Worm (Caenorhabditis elegans) whole organism, young adult: ENCODE results near the gene gpa-17.

Experiments
- D2030.7 ChIP-seq: fragments of 200-800 bp; sonication (Bioruptor generic); IDR thresholded peaks from 2 replicates; pipeline ENCODE4 v1.3.6; 2022; ENCODE audit warnings: missing genetic modification reagents, missing genetic modification characterization, missing compliant biosample characterization
- F33H1.4 ChIP-seq: fragments of 200-800 bp; sonication (Bioruptor generic); IDR thresholded peaks from 2 replicates; pipeline ENCODE4 v1.3.6; 2022; ENCODE audit warnings: missing genetic modification reagents, missing genetic modification characterization, missing compliant biosample characterization
- F52B5.7 ChIP-seq: sonication (generic microtip); optimal IDR thresholded peaks from 2 replicates; lab custom pipeline; 2016; ENCODE audit warnings: mild to moderate bottlenecking, missing genetic modification characterization, missing compliant biosample characterization
- F55B11.4 ChIP-seq: sonication (generic microtip); optimal IDR thresholded peaks from 2 replicates; lab custom pipeline; 2016; ENCODE audit warnings: missing compliant biosample characterization, missing genetic modification characterization, borderline replicate concordance; ENCODE audit not compliant: insufficient read depth
- K11D2.4 ChIP-seq: fragments of 200-800 bp; sonication (Bioruptor generic); IDR thresholded peaks from 2 replicates; pipeline ENCODE4 v1.3.6; 2022; ENCODE audit warnings: missing genetic modification reagents, missing genetic modification characterization, missing compliant biosample characterization
- K12H6.12 ChIP-seq: fragments of 200-800 bp; sonication (Bioruptor generic); optimal IDR thresholded peaks from 2 replicates; lab custom pipeline; 2018; ENCODE audit warnings: mild to moderate bottlenecking, missing genetic modification characterization, missing compliant biosample characterization
- T26A5.8 ChIP-seq: sonication (generic microtip); optimal IDR thresholded peaks from 2 replicates; lab custom pipeline; 2016; ENCODE audit warnings: missing genetic modification characterization, missing compliant biosample characterization
- akir-1 ChIP-seq: fragments of 200-800 bp; sonication (Bioruptor generic); optimal IDR thresholded peaks from 2 replicates; lab custom pipeline; 2018; ENCODE audit warnings: mild to moderate bottlenecking, missing genetic modification characterization, moderate library complexity, missing compliant biosample characterization
- aptf-3 ChIP-seq: fragments of 200-800 bp; sonication (Bioruptor generic); IDR thresholded peaks from 2 replicates; pipeline ENCODE4 v1.3.6; 2022; ENCODE audit warnings: missing genetic modification characterization, missing compliant biosample characterization
- attf-5 ChIP-seq: fragments of 200-800 bp; sonication (Bioruptor generic); optimal IDR thresholded peaks from 2 replicates; lab custom pipeline; 2018; ENCODE audit warnings: mild to moderate bottlenecking, missing genetic modification characterization, missing compliant biosample characterization
- attf-6 ChIP-seq: fragments of 200-800 bp; sonication (Bioruptor generic); IDR thresholded peaks from 2 replicates; pipeline ENCODE4 v1.3.6; 2022; ENCODE audit warnings: missing genetic modification reagents, missing genetic modification characterization, missing compliant biosample characterization
- cebp-1 ChIP-seq, 2 experiments: fragments of 200-800 bp in 1 of 2; sonication (Bioruptor generic) in 1 of 2; sonication (generic microtip) in 1 of 2; IDR thresholded peaks in 1 of 2; optimal IDR thresholded peaks in 1 of 2; 2 replicates each; pipeline versions ENCODE4 v1.3.6 to Lab custom; 2017 to 2022; ENCODE audit warnings: missing compliant biosample characterization in 2 of 2, missing genetic modification characterization in 2 of 2, mild to moderate bottlenecking in 1 of 2, missing genetic modification reagents in 1 of 2, moderate library complexity in 1 of 2
- cebp-2 ChIP-seq: fragments of 200-800 bp; sonication (Bioruptor generic); IDR thresholded peaks from 2 replicates; pipeline ENCODE4 v1.3.6; 2022; ENCODE audit warnings: missing genetic modification characterization, missing compliant biosample characterization
- ceh-100 ChIP-seq: fragments of 200-800 bp; sonication (Bioruptor generic); IDR thresholded peaks from 2 replicates; pipeline ENCODE4 v1.3.6; 2022; ENCODE audit warnings: missing genetic modification reagents, missing genetic modification characterization, missing compliant biosample characterization
- ceh-40 ChIP-seq: fragments of 200-800 bp; sonication (Bioruptor generic); IDR thresholded peaks from 2 replicates; pipeline ENCODE4 v1.3.6; 2022; ENCODE audit warnings: missing genetic modification characterization, missing compliant biosample characterization
- ceh-58 ChIP-seq: fragments of 200-800 bp; sonication (Bioruptor generic); IDR thresholded peaks from 2 replicates; pipeline ENCODE4 v1.3.6; 2022; ENCODE audit warnings: missing genetic modification characterization, missing compliant biosample characterization
- ceh-79 ChIP-seq: sonication (generic microtip); optimal IDR thresholded peaks from 2 replicates; lab custom pipeline; 2017; ENCODE audit warnings: mild to moderate bottlenecking, missing genetic modification characterization, missing compliant biosample characterization
- ceh-91 ChIP-seq: fragments of 200-800 bp; sonication (Bioruptor generic); IDR thresholded peaks from 2 replicates; pipeline ENCODE4 v1.3.6; 2022; ENCODE audit warnings: missing genetic modification reagents, missing genetic modification characterization, missing compliant biosample characterization
- chd-7 ChIP-seq: sonication (generic microtip); optimal IDR thresholded peaks from 2 replicates; lab custom pipeline; 2016; ENCODE audit warnings: mild to moderate bottlenecking, missing genetic modification characterization, moderate library complexity, missing compliant biosample characterization
- dox-1 ChIP-seq: fragments of 200-800 bp; sonication (Bioruptor generic); IDR thresholded peaks from 2 replicates; pipeline ENCODE4 v1.3.6; 2022; ENCODE audit warnings: missing genetic modification reagents, missing genetic modification characterization, missing compliant biosample characterization
- dpff-1 ChIP-seq: sonication (generic microtip); optimal IDR thresholded peaks from 2 replicates; lab custom pipeline; 2017; ENCODE audit warnings: mild to moderate bottlenecking, missing genetic modification characterization, missing compliant biosample characterization
- him-1 ChIP-seq: sonication (generic microtip); optimal IDR thresholded peaks from 2 replicates; lab custom pipeline; 2016; ENCODE audit warnings: missing genotype, missing genetic modification reagents, missing genetic modification characterization, missing compliant biosample characterization
- hlh-26 ChIP-seq: fragments of 200-800 bp; sonication (Bioruptor generic); conservative IDR thresholded peaks from 2 replicates; pipeline ENCODE4 v1.3.6; 2022; ENCODE audit warnings: missing genetic modification reagents, missing genetic modification characterization, missing compliant biosample characterization
- hmg-1.2 ChIP-seq: fragments of 200-800 bp; sonication (Bioruptor generic); IDR thresholded peaks from 2 replicates; pipeline ENCODE4 v1.3.6; 2022; ENCODE audit warnings: missing genetic modification reagents, missing genetic modification characterization, missing compliant biosample characterization
- hmg-20 ChIP-seq: fragments of 200-800 bp; sonication (Bioruptor generic); IDR thresholded peaks from 2 replicates; pipeline ENCODE4 v1.3.6; 2022; ENCODE audit warnings: missing genetic modification reagents, missing genetic modification characterization, missing compliant biosample characterization
- let-607 ChIP-seq, 2 experiments: fragments of 200-800 bp in 1 of 2; sonication (Bioruptor generic) in 1 of 2; sonication (generic microtip) in 1 of 2; optimal IDR thresholded peaks; 2 replicates each; lab custom pipeline; 2016 to 2018; ENCODE audit warnings: mild to moderate bottlenecking in 2 of 2, missing compliant biosample characterization in 2 of 2, missing genetic modification characterization in 2 of 2, moderate library complexity in 2 of 2, missing genotype in 1 of 2
- lin-35 ChIP-seq, 3 experiments: fragments of 150-350 bp in 2 of 3; sonication (generic microtip) in 1 of 3; optimal IDR thresholded peaks; 2 replicates each; lab custom pipeline; 2014 to 2018; ENCODE audit warnings: missing biosample characterization in 3 of 3, missing genetic modification characterization in 3 of 3, missing genetic modification reagents in 3 of 3
- lsl-1 ChIP-seq: fragments of 200-800 bp; sonication (Bioruptor generic); optimal IDR thresholded peaks from 2 replicates; lab custom pipeline; 2018; ENCODE audit warnings: mild to moderate bottlenecking, missing genetic modification characterization, moderate library complexity, missing compliant biosample characterization
- madf-10 ChIP-seq: sonication (generic microtip); optimal IDR thresholded peaks from 2 replicates; lab custom pipeline; 2016; ENCODE audit warnings: mild to moderate bottlenecking, missing genetic modification characterization, missing compliant biosample characterization
- madf-6 ChIP-seq: fragments of 200-800 bp; sonication (Bioruptor generic); IDR thresholded peaks from 2 replicates; pipeline ENCODE4 v1.3.6; 2022; ENCODE audit warnings: missing genetic modification reagents, missing genetic modification characterization, missing compliant biosample characterization
- mel-28 ChIP-seq: sonication (generic microtip); optimal IDR thresholded peaks from 2 replicates; lab custom pipeline; 2016; ENCODE audit warnings: borderline replicate concordance, mild to moderate bottlenecking, missing genetic modification characterization, missing compliant biosample characterization
- mxl-1 ChIP-seq: sonication (generic microtip); optimal IDR thresholded peaks from 2 replicates; lab custom pipeline; 2016; ENCODE audit warnings: missing genetic modification characterization, missing compliant biosample characterization
- nfyb-1 ChIP-seq: fragments of 200-800 bp; sonication (Bioruptor generic); IDR thresholded peaks from 2 replicates; pipeline ENCODE4 v1.3.6; 2022; ENCODE audit warnings: missing genetic modification reagents, missing genetic modification characterization, missing compliant biosample characterization
- nhr-80 ChIP-seq: sonication (generic microtip); optimal IDR thresholded peaks from 2 replicates; lab custom pipeline; 2016; ENCODE audit warnings: missing genetic modification characterization, missing compliant biosample characterization
- pbrm-1 ChIP-seq: fragments of 200-800 bp; sonication (Bioruptor generic); IDR thresholded peaks from 2 replicates; pipeline ENCODE4 v1.3.6; 2022; ENCODE audit warnings: missing genetic modification reagents, missing genetic modification characterization, missing compliant biosample characterization
- pha-4 ChIP-seq: fragments of 150-350 bp; sonication (generic microtip); optimal IDR thresholded peaks from 2 replicates; lab custom pipeline; 2014; ENCODE audit warnings: missing biosample characterization, missing genetic modification reagents, missing genetic modification characterization
- sdz-38 ChIP-seq: sonication (generic microtip); optimal IDR thresholded peaks from 2 replicates; lab custom pipeline; 2016; ENCODE audit warnings: missing genotype, missing genetic modification characterization, missing compliant biosample characterization
- tbp1 ChIP-seq: fragments of 200-800 bp; sonication (Bioruptor generic); optimal IDR thresholded peaks from 2 replicates; lab custom pipeline; 2018; ENCODE audit warnings: mild to moderate bottlenecking, missing genetic modification characterization, missing compliant biosample characterization
- tlf-1 ChIP-seq: fragments of 200-800 bp; sonication (Bioruptor generic); optimal IDR thresholded peaks from 2 replicates; lab custom pipeline; 2018; ENCODE audit warnings: mild to moderate bottlenecking, missing genetic modification characterization, missing compliant biosample characterization
- ztf-22 ChIP-seq: fragments of 200-800 bp; sonication (Bioruptor generic); optimal IDR thresholded peaks from 2 replicates; lab custom pipeline; 2018; ENCODE audit warnings: mild to moderate bottlenecking, missing genetic modification characterization, moderate library complexity, missing compliant biosample characterization
- ztf-26 ChIP-seq: sonication (generic microtip); optimal IDR thresholded peaks from 2 replicates; lab custom pipeline; 2017; ENCODE audit warnings: missing genetic modification characterization, missing compliant biosample characterization
- ztf-28 ChIP-seq: fragments of 200-800 bp; sonication (Bioruptor generic); IDR thresholded peaks from 2 replicates; pipeline ENCODE4 v1.3.6; 2022; ENCODE audit warnings: missing genetic modification reagents, missing genetic modification characterization, missing compliant biosample characterization

Gene gpa-17

DNA sequence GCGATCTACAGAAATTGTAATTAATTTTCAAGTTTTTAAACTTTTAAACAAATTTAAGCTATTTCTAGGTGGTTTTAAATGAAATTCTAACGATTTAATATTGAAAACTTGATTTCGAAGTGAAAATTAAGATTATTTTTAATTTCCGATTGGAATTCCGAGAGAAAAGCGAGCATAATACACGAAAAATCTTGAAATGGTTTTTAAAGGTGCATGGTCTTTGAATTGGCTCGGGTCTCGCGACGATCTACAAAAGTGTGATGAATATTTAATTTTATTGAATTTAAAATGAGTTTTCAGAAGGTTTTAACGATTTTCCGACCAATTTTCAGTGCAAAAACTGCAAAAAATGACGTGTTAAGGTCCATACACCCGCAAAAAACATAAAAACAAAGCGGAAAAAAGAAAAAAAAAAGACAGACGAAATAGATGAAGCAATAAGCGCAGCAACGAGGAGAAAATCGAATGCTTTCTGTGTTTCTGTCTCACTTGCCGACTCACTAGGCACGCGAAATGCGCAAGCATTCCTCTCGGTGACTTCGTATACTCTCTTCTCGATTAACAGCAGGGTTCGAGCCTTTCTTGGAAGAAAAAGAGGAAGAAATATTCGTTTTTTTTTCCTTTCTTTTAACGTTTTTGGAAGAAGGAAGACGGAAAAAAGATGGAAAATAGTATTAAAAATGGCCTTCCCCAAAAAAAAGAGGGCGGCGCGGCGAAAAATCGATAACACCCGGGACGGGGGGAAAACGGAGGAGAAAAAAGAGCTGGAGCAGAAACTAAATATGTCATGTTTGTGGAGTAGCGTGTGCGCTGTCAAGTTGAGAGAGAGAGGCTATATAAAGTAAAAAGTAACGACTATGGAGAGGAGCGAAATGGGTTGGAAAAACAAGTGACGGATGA is 9.7 kb upstream of the gpa-17 start (continued):
- TF ChIP-seq F55B11.4 (tag; lab: Kevin White, UChicago), result no peak
- TF ChIP-seq attf-5, result peak; percentile 90
- peak; percentile 26; the same call in 1 of the 2 replicates for TF ChIP-seq cebp-1 (GFP tag; IDR thresholded peaks at IDR 0.05; lab: Robert Waterston, UW)
- TF ChIP-seq cebp-1 (tag; optimal IDR thresholded peaks at IDR 0.05; lab: Kevin White, UChicago), result peak; percentile 65
- no peak for TF ChIP-seq hlh-26 (GFP tag; lab: Robert Waterston, UW)
- TF ChIP-seq K12H6.12, result peak; percentile 74
- TF ChIP-seq akir-1 (GFP tag; lab: Kevin White, UChicago), result no peak
- TF ChIP-seq T26A5.8 (tag; lab: Kevin White, UChicago), result no peak
- TF ChIP-seq nfyb-1 (GFP tag; lab: Robert Waterston, UW), result peak; percentile 70; the same call in 1 of the 2 replicates
- peak; percentile 1 to 43 for TF ChIP-seq let-607 (tag; optimal IDR thresholded peaks at IDR 0.05; lab: Kevin White, UChicago)
- TF ChIP-seq nhr-80 (tag; lab: Kevin White, UChicago), result peak; percentile 67
- TF ChIP-seq tbp1 (GFP tag; lab: Kevin White, UChicago), result no peak
- TF ChIP-seq D2030.7 (GFP tag; lab: Robert Waterston, UW), result peak; percentile 29; the same call in 1 of the 2 replicates
- TF ChIP-seq lsl-1 (GFP tag; lab: Kevin White, UChicago), result peak; percentile 95
- no peak for TF ChIP-seq ztf-26 (tag; lab: Kevin White, UChicago)
- TF ChIP-seq F33H1.4 (GFP tag; lab: Robert Waterston, UW), result peak; percentile 88
- peak; percentile 79 for TF ChIP-seq madf-6 (GFP tag; lab: Robert Waterston, UW)
- peak; percentile 13 for TF ChIP-seq madf-10 (tag; lab: Kevin White, UChicago)
- no peak for TF ChIP-seq ceh-58 (GFP tag; lab: Robert Waterston, UW)
- TF ChIP-seq lin-35 (GFP tag; optimal IDR thresholded peaks at IDR 0.05; lab: Kevin White, UChicago), result peak in 1 of 3 experiments; percentile 40
- TF ChIP-seq pbrm-1 (GFP tag; lab: Robert Waterston, UW), result 0 out of 2 replicates have a peak, but pooled peaks have one; percentile 15
- TF ChIP-seq ceh-91 (GFP tag; lab: Robert Waterston, UW), result 0 out of 2 replicates have a peak, but pooled peaks have one; percentile 27
- no peak for TF ChIP-seq sdz-38 (tag; lab: Kevin White, UChicago)
- TF ChIP-seq cebp-2 (GFP tag; lab: Robert Waterston, UW), result no peak
- TF ChIP-seq mxl-1, result no peak
- peak; percentile 43; the same call in 1 of the 2 replicates for TF ChIP-seq hmg-1.2 (GFP tag; lab: Robert Waterston, UW)
- peak; percentile 47 for TF ChIP-seq dox-1 (GFP tag; lab: Robert Waterston, UW)

- TF ChIP-seq pha-4 (tag; lab: Kevin White, UChicago), result no peak
- TF ChIP-seq mel-28 (tag; lab: Kevin White, UChicago), result no peak
- TF ChIP-seq chd-7, result no peak
- TF ChIP-seq K11D2.4, result no peak
- no peak for TF ChIP-seq ceh-40 (GFP tag; lab: Robert Waterston, UW)
- no peak for TF ChIP-seq F52B5.7 (tag; lab: Kevin White, UChicago)
- no peak for TF ChIP-seq dpff-1 (tag; lab: Kevin White, UChicago)
These were observed 8.4 kb upstream of the gpa-17 start for ce11 chrIII:2577982-2578381.

ce11 chrIII:2578563-2578962 is 7.8 kb upstream of the gpa-17 start:
- TF ChIP-seq K12H6.12 (no peak), hmg-1.2 (GFP tag; lab: Robert Waterston, UW) (peak; percentile 97), tbp1 (GFP tag; lab: Kevin White, UChicago) (no peak), lin-35 (GFP tag; optimal IDR thresholded peaks at IDR 0.05; lab: Kevin White, UChicago) (no peak), attf-6 (GFP tag; lab: Robert Waterston, UW) (no peak), ceh-79 (tag; lab: Kevin White, UChicago) (no peak), attf-5 (peak; percentile 61), ceh-100 (GFP tag; lab: Robert Waterston, UW) (no peak), ceh-58 (GFP tag; lab: Robert Waterston, UW) (no peak), ztf-28 (GFP tag; lab: Robert Waterston, UW) (no peak), madf-10 (tag; lab: Kevin White, UChicago) (no peak), ztf-22 (GFP tag; lab: Kevin White, UChicago) (no peak), him-1 (no peak), tlf-1 (GFP tag; lab: Kevin White, UChicago) (no peak), cebp-1 (GFP tag; IDR thresholded peaks at IDR 0.05; lab: Robert Waterston, UW) (no peak), cebp-1 (tag; optimal IDR thresholded peaks at IDR 0.05; lab: Kevin White, UChicago) (peak; percentile 53), hmg-20 (no peak), aptf-3 (no peak), let-607 (tag; optimal IDR thresholded peaks at IDR 0.05; lab: Kevin White, UChicago) (no peak)
